Worm (Caenorhabditis elegans) whole organism, mixed stage, embryonic: ENCODE measurements around the gene vps-54.

Experiments
- bed-3 ChIP-seq: fragments of 200-800 bp; sonication (Bioruptor generic); optimal IDR thresholded peaks from 3 replicates; lab custom pipeline; 2018; ENCODE audit warnings: mild to moderate bottlenecking, missing genetic modification characterization, moderate library complexity, missing compliant biosample characterization
- blmp-1 ChIP-seq: fragments of 150-350 bp; optimal IDR thresholded peaks from 2 replicates; lab custom pipeline; 2014; ENCODE audit warnings: missing biosample characterization, missing genetic modification characterization
- ceh-39 ChIP-seq: fragments of 150-350 bp; optimal IDR thresholded peaks from 2 replicates; lab custom pipeline; 2014; ENCODE audit warnings: missing biosample characterization, missing genetic modification characterization
- ceh-43 ChIP-seq: fragments of 200-800 bp; sonication (Bioruptor generic); optimal IDR thresholded peaks from 2 replicates; lab custom pipeline; 2018; ENCODE audit warnings: mild to moderate bottlenecking, missing genetic modification characterization, moderate library complexity, missing compliant biosample characterization
- ceh-83 ChIP-seq: fragments of 200-800 bp; sonication (Bioruptor generic); optimal IDR thresholded peaks from 2 replicates; lab custom pipeline; 2018; ENCODE audit warnings: mild to moderate bottlenecking, missing genetic modification characterization, missing compliant biosample characterization
- ces-1 ChIP-seq: fragments of 150-350 bp; optimal IDR thresholded peaks from 2 replicates; lab custom pipeline; 2014; ENCODE audit warnings: missing biosample characterization, missing genetic modification reagents, missing genetic modification characterization
- cnd-1 ChIP-seq: fragments of 200-800 bp; sonication (Bioruptor generic); optimal IDR thresholded peaks from 2 replicates; lab custom pipeline; 2018; ENCODE audit warnings: mild to moderate bottlenecking, missing genetic modification characterization, missing compliant biosample characterization
- drap-1 ChIP-seq: fragments of 200-800 bp; sonication (Bioruptor generic); optimal IDR thresholded peaks from 3 replicates; lab custom pipeline; 2018; ENCODE audit warnings: mild to moderate bottlenecking, missing genetic modification characterization, missing compliant biosample characterization
- elt-1 ChIP-seq: sonication (generic microtip); optimal IDR thresholded peaks from 2 replicates; lab custom pipeline; 2017; ENCODE audit warnings: missing genetic modification characterization, mild to moderate bottlenecking, missing compliant biosample characterization, antibody characterized with exemption, moderate library complexity, borderline replicate concordance; ENCODE audit not compliant: insufficient read depth
- elt-3 ChIP-seq: fragments of 150-350 bp; optimal IDR thresholded peaks from 2 replicates; lab custom pipeline; 2014; ENCODE audit warnings: missing biosample characterization, missing genetic modification characterization
- flh-1 ChIP-seq: fragments of 200-800 bp; sonication (Bioruptor generic); optimal IDR thresholded peaks from 2 replicates; lab custom pipeline; 2018; ENCODE audit warnings: mild to moderate bottlenecking, missing genetic modification characterization, moderate library complexity, missing compliant biosample characterization
- hlh-1 ChIP-seq: fragments of 150-350 bp; optimal IDR thresholded peaks from 2 replicates; lab custom pipeline; 2014; ENCODE audit warnings: missing biosample characterization, missing genetic modification reagents, missing genetic modification characterization
- lin-13 ChIP-seq: fragments of 150-350 bp; optimal IDR thresholded peaks from 2 replicates; lab custom pipeline; 2014; ENCODE audit warnings: missing biosample characterization, missing genetic modification characterization
- lin-32 ChIP-seq: fragments of 200-800 bp; sonication (Bioruptor generic); optimal IDR thresholded peaks from 2 replicates; lab custom pipeline; 2018; ENCODE audit warnings: mild to moderate bottlenecking, missing genetic modification characterization, missing compliant biosample characterization
- lsy-2 ChIP-seq: fragments of 150-350 bp; optimal IDR thresholded peaks from 2 replicates; lab custom pipeline; 2014; ENCODE audit warnings: missing biosample characterization, missing genetic modification characterization
- mab-5 ChIP-seq: fragments of 150-350 bp; optimal IDR thresholded peaks from 2 replicates; lab custom pipeline; 2014; ENCODE audit warnings: missing biosample characterization, missing genetic modification characterization
- mls-2 ChIP-seq: sonication (generic microtip); optimal IDR thresholded peaks from 2 replicates; lab custom pipeline; 2016; ENCODE audit warnings: mild to moderate bottlenecking, missing genetic modification characterization, moderate library complexity, missing compliant biosample characterization
- nhr-12 ChIP-seq: fragments of 150-350 bp; optimal IDR thresholded peaks from 2 replicates; lab custom pipeline; 2014; ENCODE audit warnings: missing biosample characterization, missing genetic modification characterization
- nhr-2 ChIP-seq: fragments of 150-350 bp; optimal IDR thresholded peaks from 2 replicates; lab custom pipeline; 2014; ENCODE audit warnings: missing biosample characterization, missing genetic modification characterization
- nhr-237 ChIP-seq: fragments of 150-350 bp; optimal IDR thresholded peaks from 2 replicates; lab custom pipeline; 2014; ENCODE audit warnings: missing biosample characterization, missing genetic modification characterization
- nhr-76 ChIP-seq: sonication (generic microtip); optimal IDR thresholded peaks from 2 replicates; lab custom pipeline; 2017; ENCODE audit warnings: missing biosample characterization, missing genetic modification characterization
- pha-4 ChIP-seq: fragments of 150-350 bp; optimal IDR thresholded peaks from 2 replicates; lab custom pipeline; 2018; ENCODE audit warnings: missing biosample characterization, missing genetic modification reagents, missing genetic modification characterization
- sem-2 ChIP-seq: fragments of 200-800 bp; sonication (Bioruptor generic); optimal IDR thresholded peaks from 2 replicates; lab custom pipeline; 2018; ENCODE audit warnings: mild to moderate bottlenecking, missing genetic modification characterization, missing compliant biosample characterization
- snpc-4 ChIP-seq: fragments of 150-350 bp; optimal IDR thresholded peaks from 2 replicates; lab custom pipeline; 2014; ENCODE audit warnings: missing biosample characterization, missing genetic modification characterization
- sptf-1 ChIP-seq: sonication (generic microtip); optimal IDR thresholded peaks from 2 replicates; lab custom pipeline; 2017; ENCODE audit warnings: mild to moderate bottlenecking, missing genetic modification characterization, moderate library complexity, missing compliant biosample characterization
- tbx-8 ChIP-seq: fragments of 200-800 bp; sonication (Bioruptor generic); optimal IDR thresholded peaks from 2 replicates; lab custom pipeline; 2018; ENCODE audit warnings: mild to moderate bottlenecking, missing genetic modification characterization, moderate library complexity, missing compliant biosample characterization
- unc-120 ChIP-seq: sonication (generic microtip); optimal IDR thresholded peaks from 2 replicates; lab custom pipeline; 2017; ENCODE audit warnings: missing genetic modification characterization, missing compliant biosample characterization; ENCODE audit not compliant: poor library complexity, severe bottlenecking
- unc-39 ChIP-seq: fragments of 150-350 bp; optimal IDR thresholded peaks from 2 replicates; lab custom pipeline; 2014; ENCODE audit warnings: missing biosample characterization, missing genetic modification characterization
- unc-62 ChIP-seq: fragments of 150-350 bp; optimal IDR thresholded peaks from 2 replicates; lab custom pipeline; 2014; ENCODE audit warnings: missing biosample characterization, missing genetic modification reagents, missing genetic modification characterization
- zip-8 ChIP-seq: fragments of 150-350 bp; optimal IDR thresholded peaks from 2 replicates; lab custom pipeline; 2014; ENCODE audit warnings: missing biosample characterization, missing genetic modification characterization
- ztf-11 ChIP-seq: fragments of 150-350 bp; optimal IDR thresholded peaks from 2 replicates; lab custom pipeline; 2014; ENCODE audit warnings: missing biosample characterization, missing genetic modification characterization

vps-54 gene

DNA sequence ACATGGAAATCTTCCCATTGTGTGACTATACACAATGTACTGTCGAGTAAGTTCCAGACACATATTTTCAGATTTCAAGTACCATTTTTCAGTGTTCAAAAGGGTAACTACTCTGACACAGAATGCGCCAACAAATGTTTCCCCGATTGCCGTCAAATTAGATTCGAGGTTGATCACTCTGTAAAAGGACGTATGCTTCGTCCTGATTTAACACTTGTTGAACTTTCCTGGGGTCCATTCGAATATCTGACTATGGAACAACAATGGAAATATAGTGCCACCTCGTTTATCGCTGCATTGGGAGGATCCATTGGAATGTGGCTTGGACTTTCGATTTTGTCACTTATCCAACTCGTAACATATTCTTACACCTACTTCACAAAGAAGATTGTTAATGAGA is 2.0 kb downstream of the vps-54 start:
- TF ChIP-seq tbx-8 (GFP tag; lab: Kevin White, UChicago) (no peak), lin-32 (GFP tag; lab: Kevin White, UChicago) (no peak), elt-1 (tag; lab: Kevin White, UChicago) (no peak), sptf-1 (tag; lab: Kevin White, UChicago) (no peak), unc-39 (tag; lab: Kevin White, UChicago) (no peak), lin-13 (no peak)

DNA sequence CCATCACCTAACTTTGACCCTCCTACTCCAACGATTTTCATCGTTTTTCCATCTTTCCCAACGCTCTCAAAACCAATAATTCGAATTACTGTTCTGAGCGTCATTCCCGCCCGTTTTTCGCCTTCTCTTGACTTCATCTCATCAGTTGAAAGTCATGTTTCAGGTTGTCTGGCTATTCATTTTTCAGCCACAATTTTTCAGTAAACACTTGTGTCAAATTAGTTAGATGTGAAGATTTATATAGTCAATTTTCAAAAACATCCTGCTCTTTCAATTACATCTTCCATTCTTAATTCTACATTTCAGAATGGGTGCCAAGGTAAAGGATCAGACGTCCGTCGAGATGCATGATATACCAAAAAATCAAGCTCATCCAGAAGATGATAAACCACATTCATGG is 3.6 kb downstream of the vps-54 start, which contains the start of gene del-6:
TSS of gene del-6 (plus strand) at position 301 of the 400 bp plus-strand sequence.
- TF ChIP-seq nhr-76 (tag; lab: Kevin White, UChicago) (no peak), ceh-43 (no peak), nhr-237 (tag; lab: Kevin White, UChicago) (no peak), ztf-11 (no peak), unc-120 (tag; lab: Kevin White, UChicago) (no peak), ces-1 (GFP tag; lab: Kevin White, UChicago) (no peak), pha-4 (tag; lab: Kevin White, UChicago) (no peak)

ce11 chrV:10571523-10571922 is 4.7 kb downstream of the vps-54 start:
- TF ChIP-seq drap-1 (GFP tag; lab: Kevin White, UChicago) (no peak), nhr-12 (tag; lab: Kevin White, UChicago) (no peak)

DNA sequence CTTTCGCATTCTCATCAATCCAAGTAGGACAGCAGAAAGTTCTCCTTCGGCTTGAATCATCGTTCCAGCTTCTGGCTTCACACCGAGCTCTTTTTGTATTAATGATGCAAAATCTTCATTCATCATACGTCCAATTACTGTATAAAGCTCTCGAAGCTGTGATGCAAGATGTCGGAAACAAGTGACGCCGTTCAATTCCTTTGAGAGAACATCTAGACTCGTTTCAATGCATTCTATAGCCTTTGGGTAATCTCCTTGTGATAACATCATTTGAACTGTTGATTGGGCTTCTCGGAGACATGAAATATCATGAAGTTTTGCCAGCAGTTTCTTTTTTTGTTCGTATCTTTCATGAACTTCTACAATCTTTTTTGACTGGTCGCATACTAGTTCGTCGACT is 7.7 kb downstream of the vps-54 start:
- no peak for TF ChIP-seq hlh-1 (tag; lab: Kevin White, UChicago)
- TF ChIP-seq nhr-2 (tag; lab: Kevin White, UChicago), result no peak
- TF ChIP-seq ces-1 (GFP tag; lab: Kevin White, UChicago), result no peak
- TF ChIP-seq unc-62 (GFP tag; lab: Kevin White, UChicago), result no peak
- TF ChIP-seq flh-1 (GFP tag; lab: Kevin White, UChicago), result no peak
- TF ChIP-seq pha-4 (tag; lab: Kevin White, UChicago), result no peak
- TF ChIP-seq sptf-1 (tag; lab: Kevin White, UChicago), result no peak
- no peak for TF ChIP-seq zip-8 (tag; lab: Kevin White, UChicago)
- TF ChIP-seq bed-3, result no peak
- TF ChIP-seq mls-2, result no peak
- no peak for TF ChIP-seq snpc-4 (tag; lab: Kevin White, UChicago)
- no peak for TF ChIP-seq nhr-12 (tag; lab: Kevin White, UChicago)
- TF ChIP-seq lin-32 (GFP tag; lab: Kevin White, UChicago), result no peak
- TF ChIP-seq nhr-237 (tag; lab: Kevin White, UChicago), result no peak

ce11 chrV:10564830-10565365 is 11.3 kb downstream of the vps-54 start, which contains the start of gene cat-4:
Gene cat-4 (plus strand): TSS chrV:10564880.
- no peak for TF ChIP-seq sem-2 (GFP tag; lab: Kevin White, UChicago)
- no peak for TF ChIP-seq blmp-1
- TF ChIP-seq ces-1 (GFP tag; lab: Kevin White, UChicago), result no peak
- no peak for TF ChIP-seq nhr-2 (tag; lab: Kevin White, UChicago)
- TF ChIP-seq ceh-83 (GFP tag; lab: Kevin White, UChicago), result no peak
- no peak for TF ChIP-seq cnd-1 (tag; lab: Kevin White, UChicago)
- TF ChIP-seq, all 35 proteins: peak for 0

DNA sequence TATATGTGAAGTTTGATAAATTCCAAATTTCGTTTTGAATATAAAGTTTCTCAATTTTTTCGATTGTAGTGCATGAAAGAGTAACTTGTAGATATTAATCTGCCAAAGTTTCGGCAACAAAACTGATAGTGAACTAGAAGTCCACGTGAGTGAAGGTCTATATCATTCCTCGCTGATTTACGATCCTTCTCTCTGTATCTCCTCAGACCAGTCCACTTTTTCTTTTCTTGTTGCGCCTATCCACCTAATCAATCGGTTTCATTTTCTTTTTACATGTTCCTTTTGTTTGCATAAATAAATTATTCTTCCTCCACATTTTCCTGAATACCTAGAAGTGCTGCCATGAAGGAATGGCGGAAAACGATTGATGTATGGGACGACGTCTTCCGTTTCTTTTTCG is 12.1 kb downstream of the vps-54 start:
- no peak for TF ChIP-seq sptf-1 (tag; lab: Kevin White, UChicago)
- no peak for TF ChIP-seq lsy-2 (tag; lab: Kevin White, UChicago)
- no peak for TF ChIP-seq elt-3
- no peak for TF ChIP-seq mab-5
- TF ChIP-seq ces-1 (GFP tag; lab: Kevin White, UChicago), result no peak
- TF ChIP-seq ceh-43, result no peak
- TF ChIP-seq ceh-39, result no peak
- TF ChIP-seq, all 35 proteins: peak for 0
